Worm (Caenorhabditis elegans): ENCODE measurements around the gene K02D10.8.
A peak's percentile ranks its signal among the peaks of the same experiment; 100 is the strongest.

Gene K02D10.8

ce11 chrIII:8772428-8773027 lies 13.6 kb upstream of the K02D10.8 start (continued):
- TF ChIP-seq lin-11 (tag; optimal IDR thresholded peaks at IDR 0.05) (no peak), mdl-1 (tag; optimal IDR thresholded peaks at IDR 0.05) (no peak), zag-1 (tag; optimal IDR thresholded peaks at IDR 0.05) (no peak)

- TF ChIP-seq ztf-1 (GFP tag; conservative IDR thresholded peaks at IDR 0.05): no peak
- TF ChIP-seq nhr-21 (tag; optimal IDR thresholded peaks at IDR 0.05): no peak
- TF ChIP-seq sem-4 (tag; optimal IDR thresholded peaks at IDR 0.05): no peak
- no peak for TF ChIP-seq unc-55 (GFP tag; optimal IDR thresholded peaks at IDR 0.05)
- TF ChIP-seq lin-13 (GFP tag; optimal IDR thresholded peaks at IDR 0.05): no peak
- TF ChIP-seq blmp-1 (tag; optimal IDR thresholded peaks at IDR 0.05; ENCODE audit: insufficient read depth): no peak
- no peak for TF ChIP-seq ZK546.5 (tag; optimal IDR thresholded peaks at IDR 0.05)
Measured at ce11 chrIII:8773375-8773774, 12.8 kb upstream of the K02D10.8 start.

ce11 chrIII:8775953-8776352 lies 10.2 kb upstream of the K02D10.8 start, which contains the start of gene snap-29:
Gene snap-29, plus strand, starts transcription at chrIII:8776253.
- TF ChIP-seq gmeb-1 (tag; optimal IDR thresholded peaks at IDR 0.05) (no peak), C34F6.9 (tag; optimal IDR thresholded peaks at IDR 0.05) (no peak), unc-62 (GFP tag; optimal IDR thresholded peaks at IDR 0.05) (no peak), lsy-2 (tag; optimal IDR thresholded peaks at IDR 0.05) (no peak), F13H6.1 (tag; optimal IDR thresholded peaks at IDR 0.05) (no peak), elt-1 (tag; optimal IDR thresholded peaks at IDR 0.05) (no peak), sma-3 (GFP tag; optimal IDR thresholded peaks at IDR 0.05) (no peak), mdl-1 (tag; optimal IDR thresholded peaks at IDR 0.05) (no peak), lin-13 (GFP tag; optimal IDR thresholded peaks at IDR 0.05) (no peak), nhr-12 (tag; optimal IDR thresholded peaks at IDR 0.05) (no peak), mab-5 (tag; optimal IDR thresholded peaks at IDR 0.05) (no peak), sma-9 (GFP tag; optimal IDR thresholded peaks at IDR 0.05) (no peak), sma-9 (tag; optimal IDR thresholded peaks at IDR 0.05) (no peak), snpc-4 (tag; optimal IDR thresholded peaks at IDR 0.05) (no peak), elt-3 (tag; optimal IDR thresholded peaks at IDR 0.05) (no peak), crh-2 (tag; optimal IDR thresholded peaks at IDR 0.05) (no peak), unc-39 (tag; optimal IDR thresholded peaks at IDR 0.05) (no peak), ztf-11 (tag; optimal IDR thresholded peaks at IDR 0.05) (no peak)

ce11 chrIII:8779912-8780311 lies 6.3 kb upstream of the K02D10.8 start, which contains the start of gene K02D10.4:
Gene K02D10.4, minus strand, starts transcription at chrIII:8780012.
- TF ChIP-seq zag-1 (tag; optimal IDR thresholded peaks at IDR 0.05) (no peak), ztf-11 (tag; optimal IDR thresholded peaks at IDR 0.05) (no peak), ama-1 (optimal IDR thresholded peaks at IDR 0.05) (no peak), nhr-237 (tag; optimal IDR thresholded peaks at IDR 0.05) (no peak)

ce11 chrIII:8780473-8780872 lies 5.7 kb upstream of the K02D10.8 start:
- TF ChIP-seq ama-1 (optimal IDR thresholded peaks at IDR 0.05) (no peak), lin-39 (tag; optimal IDR thresholded peaks at IDR 0.05) (no peak), sma-3 (GFP tag; optimal IDR thresholded peaks at IDR 0.05) (peak; percentile 91), ztf-4 (tag; optimal IDR thresholded peaks at IDR 0.05) (peak; percentile 3), sma-9 (GFP tag; optimal IDR thresholded peaks at IDR 0.05) (peak; percentile 73), sma-9 (tag; optimal IDR thresholded peaks at IDR 0.05) (no peak), mdl-1 (tag; optimal IDR thresholded peaks at IDR 0.05) (peak; percentile 43 to 81), egl-27 (tag; optimal IDR thresholded peaks at IDR 0.05) (peak; percentile 56), nhr-23 (tag; optimal IDR thresholded peaks at IDR 0.05) (no peak), crh-2 (tag; optimal IDR thresholded peaks at IDR 0.05) (peak; percentile 73), C34F6.9 (tag; optimal IDR thresholded peaks at IDR 0.05) (peak; percentile 44), nhr-21 (tag; optimal IDR thresholded peaks at IDR 0.05) (peak; percentile 92), lsy-2 (tag; optimal IDR thresholded peaks at IDR 0.05) (peak in 1 of 2 experiments; percentile 62), unc-55 (GFP tag; optimal IDR thresholded peaks at IDR 0.05) (peak; percentile 39), gmeb-1 (tag; optimal IDR thresholded peaks at IDR 0.05) (peak; percentile 37), ZK546.5 (tag; optimal IDR thresholded peaks at IDR 0.05) (no peak), unc-62 (GFP tag; optimal IDR thresholded peaks at IDR 0.05) (no peak), fos-1 (tag; optimal IDR thresholded peaks at IDR 0.05) (peak; percentile 79), nhr-129 (tag; optimal IDR thresholded peaks at IDR 0.05) (peak; percentile 37), nhr-25 (tag; optimal IDR thresholded peaks at IDR 0.05) (peak; percentile 95), sem-4 (tag; optimal IDR thresholded peaks at IDR 0.05) (peak; percentile 47), nhr-6 (tag; optimal IDR thresholded peaks at IDR 0.05) (peak; percentile 14), blmp-1 (tag; optimal IDR thresholded peaks at IDR 0.05; ENCODE audit: insufficient read depth) (peak; percentile 83), F13H6.1 (tag; optimal IDR thresholded peaks at IDR 0.05) (peak; percentile 29), skn-1 (tag; optimal IDR thresholded peaks at IDR 0.05) (no peak), lin-13 (GFP tag; optimal IDR thresholded peaks at IDR 0.05) (peak; percentile 40)

Data from whole organism, L2 larva.